Worm (Caenorhabditis elegans) whole organism, late embryonic: Measurements from ENCODE around the gene C05D11.8.

Source experiments
- C38D4.7 ChIP-seq: fragments of 200-800 bp; sonication (Bioruptor generic); optimal IDR thresholded peaks from 2 replicates; lab custom pipeline; 2018; ENCODE audit warnings: mild to moderate bottlenecking, missing genetic modification characterization, moderate library complexity, missing compliant biosample characterization
- F13H6.1 ChIP-seq: sonication (generic microtip); optimal IDR thresholded peaks from 2 replicates; lab custom pipeline; 2016; ENCODE audit warnings: missing genetic modification characterization, missing compliant biosample characterization
- K02D7.2 ChIP-seq: sonication (generic microtip); optimal IDR thresholded peaks from 2 replicates; lab custom pipeline; 2017; ENCODE audit warnings: mild to moderate bottlenecking, missing genetic modification characterization, missing compliant biosample characterization
- K09A11.1 ChIP-seq: sonication (generic microtip); optimal IDR thresholded peaks from 2 replicates; lab custom pipeline; 2017; ENCODE audit warnings: antibody characterized with exemption, mild to moderate bottlenecking, missing genetic modification characterization, missing compliant biosample characterization; ENCODE audit not compliant: insufficient read depth
- ahr-1 ChIP-seq: sonication (generic microtip); optimal IDR thresholded peaks from 2 replicates; lab custom pipeline; 2016; ENCODE audit warnings: missing genetic modification characterization, missing compliant biosample characterization
- ama-1 ChIP-seq: fragments of 150-350 bp; optimal IDR thresholded peaks from 2 replicates; lab custom pipeline; 2014
- ceh-14 ChIP-seq: sonication (generic microtip); optimal IDR thresholded peaks from 2 replicates; lab custom pipeline; 2016; ENCODE audit warnings: missing genotype, missing genetic modification characterization, missing compliant biosample characterization
- ceh-18 ChIP-seq: sonication (generic microtip); optimal IDR thresholded peaks from 2 replicates; lab custom pipeline; 2016; ENCODE audit warnings: missing genetic modification characterization, missing compliant biosample characterization
- ceh-2 ChIP-seq: sonication (generic microtip); optimal IDR thresholded peaks from 2 replicates; lab custom pipeline; 2016; ENCODE audit warnings: missing genotype, missing genetic modification characterization, missing compliant biosample characterization
- ceh-22 ChIP-seq: sonication (generic microtip); optimal IDR thresholded peaks from 2 replicates; lab custom pipeline; 2017; ENCODE audit warnings: missing biosample characterization, missing genetic modification characterization
- ceh-45 ChIP-seq: fragments of 200-800 bp; sonication (Bioruptor generic); IDR thresholded peaks from 2 replicates; pipeline ENCODE4 v1.3.6; 2022; ENCODE audit warnings: missing genetic modification reagents, missing genetic modification characterization, missing compliant biosample characterization
- ceh-48 ChIP-seq: sonication (generic microtip); optimal IDR thresholded peaks from 2 replicates; lab custom pipeline; 2016; ENCODE audit warnings: missing genetic modification characterization, inconsistent platforms, missing compliant biosample characterization
- ceh-9 ChIP-seq: sonication (generic microtip); optimal IDR thresholded peaks from 2 replicates; lab custom pipeline; 2016; ENCODE audit warnings: mild to moderate bottlenecking, missing genetic modification characterization, inconsistent platforms, missing compliant biosample characterization
- dmd-4 ChIP-seq: sonication (generic microtip); optimal IDR thresholded peaks from 2 replicates; lab custom pipeline; 2016; ENCODE audit warnings: borderline replicate concordance, missing genetic modification characterization, missing compliant biosample characterization
- dve-1 ChIP-seq: sonication (generic microtip); optimal IDR thresholded peaks from 2 replicates; lab custom pipeline; 2017; ENCODE audit warnings: antibody characterized with exemption, mild to moderate bottlenecking, missing genetic modification characterization, missing compliant biosample characterization
- elt-2 ChIP-seq: sonication (generic microtip); optimal IDR thresholded peaks from 2 replicates; lab custom pipeline; 2016; ENCODE audit warnings: missing genetic modification reagents, missing genetic modification characterization, missing compliant biosample characterization
- ets-4 ChIP-seq: sonication (generic microtip); optimal IDR thresholded peaks from 2 replicates; lab custom pipeline; 2016; ENCODE audit warnings: missing genetic modification characterization, missing compliant biosample characterization
- fax-1 ChIP-seq: sonication (generic microtip); optimal IDR thresholded peaks from 2 replicates; lab custom pipeline; 2016; ENCODE audit warnings: missing genotype, missing genetic modification characterization, missing compliant biosample characterization
- fkh-10 ChIP-seq: fragments of 150-350 bp; optimal IDR thresholded peaks from 2 replicates; lab custom pipeline; 2014; ENCODE audit warnings: missing biosample characterization, missing genetic modification reagents, missing genetic modification characterization
- hlh-13 ChIP-seq: fragments of 200-800 bp; sonication (Bioruptor generic); optimal IDR thresholded peaks from 2 replicates; lab custom pipeline; 2018; ENCODE audit warnings: mild to moderate bottlenecking, missing genetic modification characterization, missing compliant biosample characterization
- hlh-30 ChIP-seq: sonication (generic microtip); optimal IDR thresholded peaks from 2 replicates; lab custom pipeline; 2017; ENCODE audit warnings: antibody characterized with exemption, missing genetic modification characterization, missing compliant biosample characterization; ENCODE audit not compliant: insufficient read depth
- hlh-6 ChIP-seq: sonication (generic microtip); optimal IDR thresholded peaks from 2 replicates; lab custom pipeline; 2016; ENCODE audit warnings: missing genotype, missing genetic modification characterization, missing compliant biosample characterization
- hlh-8 ChIP-seq: sonication (generic microtip); optimal IDR thresholded peaks from 2 replicates; lab custom pipeline; 2016; ENCODE audit warnings: missing genotype, missing genetic modification characterization, missing compliant biosample characterization
- lim-6 ChIP-seq: sonication (generic microtip); optimal IDR thresholded peaks from 2 replicates; lab custom pipeline; 2016; ENCODE audit warnings: missing genetic modification characterization, missing compliant biosample characterization
- madf-2 ChIP-seq: sonication (generic microtip); optimal IDR thresholded peaks from 2 replicates; lab custom pipeline; 2017; ENCODE audit warnings: missing genetic modification characterization, missing compliant biosample characterization
- mec-3 ChIP-seq: sonication (generic microtip); optimal IDR thresholded peaks from 2 replicates; lab custom pipeline; 2016; ENCODE audit warnings: borderline replicate concordance, missing genetic modification characterization, missing compliant biosample characterization
- nfya-1 ChIP-seq: sonication (generic microtip); optimal IDR thresholded peaks from 2 replicates; lab custom pipeline; 2017; ENCODE audit warnings: missing genetic modification characterization, mild to moderate bottlenecking, missing compliant biosample characterization, antibody characterized with exemption, moderate library complexity
- nhr-11 ChIP-seq: fragments of 150-350 bp; optimal IDR thresholded peaks from 2 replicates; lab custom pipeline; 2014; ENCODE audit warnings: missing biosample characterization, missing genetic modification characterization
- odd-2 ChIP-seq: sonication (generic microtip); optimal IDR thresholded peaks from 2 replicates; lab custom pipeline; 2017; ENCODE audit warnings: antibody characterized with exemption, mild to moderate bottlenecking, missing genetic modification characterization, missing compliant biosample characterization
- pat-9 ChIP-seq: fragments of 200-800 bp; sonication (Bioruptor generic); optimal IDR thresholded peaks from 2 replicates; lab custom pipeline; 2018; ENCODE audit warnings: mild to moderate bottlenecking, missing genetic modification characterization, moderate library complexity, missing compliant biosample characterization
- pax-1 ChIP-seq: fragments of 150-350 bp; optimal IDR thresholded peaks from 2 replicates; lab custom pipeline; 2014; ENCODE audit warnings: missing biosample characterization, missing genetic modification characterization
- pha-2 ChIP-seq: sonication (generic microtip); optimal IDR thresholded peaks from 2 replicates; lab custom pipeline; 2017; ENCODE audit warnings: mild to moderate bottlenecking, missing genetic modification characterization, missing compliant biosample characterization
- pha-4 ChIP-seq: fragments of 150-350 bp; optimal IDR thresholded peaks from 2 replicates; lab custom pipeline; 2018; ENCODE audit warnings: missing biosample characterization, missing genetic modification reagents, missing genetic modification characterization
- pqm-1 ChIP-seq: sonication (generic microtip); optimal IDR thresholded peaks from 2 replicates; lab custom pipeline; 2016; ENCODE audit warnings: missing genetic modification characterization, missing compliant biosample characterization
- rnt-1 ChIP-seq: sonication (generic microtip); optimal IDR thresholded peaks from 2 replicates; lab custom pipeline; 2016; ENCODE audit warnings: missing genetic modification characterization, missing compliant biosample characterization
- sdc-2 ChIP-seq: sonication (generic microtip); optimal IDR thresholded peaks from 2 replicates; lab custom pipeline; 2016; ENCODE audit warnings: missing genotype, missing genetic modification characterization, missing compliant biosample characterization
- sox-4 ChIP-seq: sonication (generic microtip); optimal IDR thresholded peaks from 2 replicates; lab custom pipeline; 2017; ENCODE audit warnings: mild to moderate bottlenecking, missing genetic modification characterization, inconsistent platforms, missing compliant biosample characterization
- syd-9 ChIP-seq: sonication (generic microtip); optimal IDR thresholded peaks from 2 replicates; lab custom pipeline; 2016; ENCODE audit warnings: mild to moderate bottlenecking, missing genetic modification characterization, moderate library complexity, missing compliant biosample characterization
- tbx-7 ChIP-seq: sonication (generic microtip); optimal IDR thresholded peaks from 2 replicates; lab custom pipeline; 2016; ENCODE audit warnings: missing genotype, missing genetic modification characterization, missing compliant biosample characterization
- unc-42 ChIP-seq: sonication (generic microtip); optimal IDR thresholded peaks from 2 replicates; lab custom pipeline; 2016; ENCODE audit warnings: missing genotype, missing genetic modification characterization, missing compliant biosample characterization
- unc-86 ChIP-seq: sonication (generic microtip); optimal IDR thresholded peaks from 2 replicates; lab custom pipeline; 2016; ENCODE audit warnings: missing genetic modification characterization, missing compliant biosample characterization

Gene C05D11.8

DNA sequence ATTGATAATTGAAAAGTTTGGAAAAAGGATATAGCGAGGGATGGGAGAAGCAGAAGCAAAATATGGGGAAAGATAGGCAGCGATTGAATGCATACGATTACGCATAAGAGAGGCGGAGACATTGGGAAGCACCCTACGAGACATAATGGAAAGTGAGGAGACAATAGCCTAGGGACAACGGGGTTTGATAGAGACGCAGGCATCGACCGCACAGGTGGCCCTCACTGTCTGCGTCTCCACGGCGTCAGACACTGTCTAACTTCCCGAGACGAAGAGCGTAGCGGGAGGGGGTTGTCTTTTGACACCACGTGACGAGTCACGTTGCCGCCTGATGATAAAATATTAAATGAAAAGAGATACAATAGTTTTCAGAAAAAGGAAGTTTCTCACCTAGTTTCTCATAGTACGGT is 6.1 kb downstream of the C05D11.8 start (continued):
- no peak for TF ChIP-seq syd-9 (tag; lab: Kevin White, UChicago)
- TF ChIP-seq nfya-1 (tag; lab: Kevin White, UChicago), result peak; percentile 62
- TF ChIP-seq pax-1 (tag; lab: Kevin White, UChicago), result no peak
- no peak for TF ChIP-seq pqm-1
- peak; percentile 96 for TF ChIP-seq hlh-30 (tag; lab: Kevin White, UChicago)
- no peak for TF ChIP-seq fkh-10
- no peak for TF ChIP-seq sdc-2
- TF ChIP-seq rnt-1 (tag; lab: Kevin White, UChicago), result peak; percentile 53
- no peak for TF ChIP-seq unc-42 (tag; lab: Kevin White, UChicago)
- no peak for TF ChIP-seq mec-3
- TF ChIP-seq ceh-22, result no peak
- TF ChIP-seq ceh-9 (tag; lab: Kevin White, UChicago), result no peak
- TF ChIP-seq elt-2 (tag; lab: Kevin White, UChicago), result peak; percentile 39
- no peak for TF ChIP-seq pha-2
- TF ChIP-seq sox-4 (tag; lab: Kevin White, UChicago), result no peak
- no peak for TF ChIP-seq nhr-11 (tag; lab: Kevin White, UChicago)
- TF ChIP-seq ceh-18, result peak; percentile 46
- no peak for TF ChIP-seq pha-4 (tag; lab: Kevin White, UChicago)
- no peak for TF ChIP-seq ceh-45 (GFP tag; lab: Robert Waterston, UW)
- no peak for TF ChIP-seq ceh-48 (tag; lab: Kevin White, UChicago)
- TF ChIP-seq K09A11.1 (tag; lab: Kevin White, UChicago), result no peak
- TF ChIP-seq F13H6.1, result no peak
- TF ChIP-seq dve-1 (tag; lab: Kevin White, UChicago), result no peak
- TF ChIP-seq pat-9 (tag; lab: Kevin White, UChicago), result no peak
- no peak for TF ChIP-seq hlh-8 (tag; lab: Kevin White, UChicago)
- peak; percentile 9 for TF ChIP-seq ceh-14 (tag; lab: Kevin White, UChicago)
- TF ChIP-seq hlh-6 (tag; lab: Kevin White, UChicago), result no peak
- no peak for TF ChIP-seq tbx-7 (tag; lab: Kevin White, UChicago)
- no peak for TF ChIP-seq ahr-1
- no peak for TF ChIP-seq dmd-4 (tag; lab: Kevin White, UChicago)
- no peak for TF ChIP-seq K02D7.2 (tag; lab: Kevin White, UChicago)
- TF ChIP-seq hlh-13 (GFP tag; lab: Kevin White, UChicago), result no peak
- no peak for TF ChIP-seq ama-1
- TF ChIP-seq odd-2 (tag; lab: Kevin White, UChicago), result no peak
- TF ChIP-seq madf-2 (tag; lab: Kevin White, UChicago), result no peak
- no peak for TF ChIP-seq unc-86 (tag; lab: Kevin White, UChicago)
- TF ChIP-seq ceh-2 (tag; lab: Kevin White, UChicago), result no peak
- peak; percentile 47 for TF ChIP-seq ets-4

ce11 chrIII:6420201-6420600 is 6.9 kb downstream of the C05D11.8 start:
- no peak for TF ChIP-seq ets-4
- TF ChIP-seq lim-6 (tag; lab: Kevin White, UChicago), result no peak
- TF ChIP-seq odd-2 (tag; lab: Kevin White, UChicago), result no peak

DNA sequence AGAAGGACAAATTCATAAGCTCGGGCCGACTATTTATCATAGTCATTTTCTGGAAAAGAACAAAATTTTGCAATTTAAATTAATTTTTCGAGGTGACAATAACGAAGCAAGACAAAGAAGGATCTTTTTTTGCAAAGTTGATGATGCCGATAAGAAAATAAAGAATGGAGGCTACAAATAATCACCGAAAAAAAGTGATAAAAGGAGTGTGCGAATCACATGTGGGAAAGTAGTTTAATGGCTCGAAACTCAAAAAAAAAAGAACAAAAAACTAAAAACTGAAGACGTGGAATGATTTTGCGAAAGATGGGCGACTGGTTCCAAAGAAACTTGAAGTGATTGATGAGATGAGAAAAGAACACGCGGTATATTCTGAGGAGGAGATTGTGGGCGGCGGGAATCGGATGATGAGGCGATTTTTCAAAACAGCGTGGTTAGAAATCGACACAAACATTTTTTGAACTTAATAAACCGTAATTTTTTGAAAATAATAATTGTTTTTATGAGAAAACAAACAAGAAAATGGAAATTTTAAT is 7.6 kb downstream of the C05D11.8 start, which contains the start of gene atgl-1:
Gene atgl-1, minus strand, starts transcription at position 51 of the 536 bp plus-strand sequence.
- TF ChIP-seq C38D4.7 (GFP tag; lab: Kevin White, UChicago), result no peak
- TF ChIP-seq ama-1, result no peak
- TF ChIP-seq ceh-2 (tag; lab: Kevin White, UChicago), result no peak
- TF ChIP-seq sox-4 (tag; lab: Kevin White, UChicago), result no peak
- TF ChIP-seq lim-6 (tag; lab: Kevin White, UChicago), result no peak
- no peak for TF ChIP-seq nfya-1 (tag; lab: Kevin White, UChicago)
- no peak for TF ChIP-seq hlh-6 (tag; lab: Kevin White, UChicago)
- TF ChIP-seq fax-1 (tag; lab: Kevin White, UChicago), result no peak
